Worm (Caenorhabditis elegans) whole organism, dauer: ENCODE measurements around the gene F22H10.2.

Experiments used
- unc-62 ChIP-seq: sonication (generic microtip); optimal IDR thresholded peaks from 2 replicates; lab custom pipeline; 2017; ENCODE audit warnings: missing biosample characterization, missing genetic modification reagents, missing genetic modification characterization

The F22H10.2 gene

DNA sequence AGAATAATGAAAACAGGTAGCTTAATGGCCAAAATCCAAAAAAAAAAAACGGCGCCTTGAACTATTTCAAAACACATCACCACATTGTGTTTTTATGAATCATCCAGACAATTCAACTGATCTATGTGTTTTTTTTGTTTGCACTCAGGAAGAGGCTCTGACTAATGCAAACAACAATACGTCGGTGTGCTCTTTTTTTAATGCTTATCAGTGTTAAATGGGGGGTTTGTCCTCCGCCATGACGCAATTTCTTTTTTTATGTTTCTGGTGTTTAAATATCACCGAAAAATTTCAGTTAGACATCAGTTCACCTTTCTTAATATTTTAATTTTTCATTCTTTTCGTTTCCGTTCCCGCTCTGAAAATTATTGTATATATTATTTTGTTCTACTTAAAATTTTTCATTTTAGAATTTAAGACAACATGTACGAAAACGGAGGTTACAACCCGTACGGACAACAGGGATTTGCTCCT lies at the start of gene F22H10.2:
Gene F22H10.2, plus strand, starts transcription at position 424 of the 474 bp plus-strand sequence.
- TF ChIP-seq unc-62 (GFP tag; lab: Kevin White, UChicago) = no peak

DNA sequence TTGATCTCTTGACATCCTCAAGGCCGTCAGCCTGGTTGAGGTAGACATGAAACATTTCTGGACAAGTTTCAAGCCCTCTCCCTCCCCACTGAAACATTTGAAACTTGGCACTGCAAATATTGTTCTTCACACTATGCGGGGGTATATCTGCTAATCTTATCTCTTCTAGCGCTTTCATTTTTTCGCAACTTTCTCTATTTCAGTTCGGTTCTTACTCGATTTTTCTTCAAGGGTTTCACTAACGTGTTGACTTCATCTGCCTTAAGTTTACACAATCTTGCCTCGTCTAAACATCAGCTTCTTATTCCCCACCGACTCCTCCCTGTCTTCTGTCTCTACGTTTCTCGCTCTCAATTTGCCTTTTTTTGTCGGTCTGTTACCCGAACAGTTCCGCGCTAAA lies 49.6 kb upstream of the F22H10.2 start:
- no peak for TF ChIP-seq unc-62 (GFP tag; lab: Kevin White, UChicago)

DNA sequence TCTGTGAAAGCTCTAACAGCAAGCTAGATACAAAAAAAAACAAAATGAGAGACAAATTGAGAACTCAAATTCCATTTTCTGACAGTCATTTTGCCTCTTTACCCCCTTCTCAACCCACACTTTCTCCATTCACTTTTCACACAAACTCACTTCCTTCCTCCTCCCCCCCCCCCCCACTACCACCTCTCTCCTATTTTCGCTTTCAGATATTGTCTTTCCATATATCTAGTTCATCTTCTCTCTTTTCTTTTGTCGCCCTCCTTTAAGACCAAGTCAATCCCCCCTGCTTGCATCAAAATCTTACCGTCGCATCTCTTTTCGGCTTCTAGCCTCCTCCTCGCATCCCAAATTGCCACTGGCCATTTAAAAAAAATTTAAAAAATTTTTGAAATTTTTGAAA lies 47.5 kb upstream of the F22H10.2 start:
- TF ChIP-seq unc-62 (GFP tag; lab: Kevin White, UChicago) = no peak

DNA sequence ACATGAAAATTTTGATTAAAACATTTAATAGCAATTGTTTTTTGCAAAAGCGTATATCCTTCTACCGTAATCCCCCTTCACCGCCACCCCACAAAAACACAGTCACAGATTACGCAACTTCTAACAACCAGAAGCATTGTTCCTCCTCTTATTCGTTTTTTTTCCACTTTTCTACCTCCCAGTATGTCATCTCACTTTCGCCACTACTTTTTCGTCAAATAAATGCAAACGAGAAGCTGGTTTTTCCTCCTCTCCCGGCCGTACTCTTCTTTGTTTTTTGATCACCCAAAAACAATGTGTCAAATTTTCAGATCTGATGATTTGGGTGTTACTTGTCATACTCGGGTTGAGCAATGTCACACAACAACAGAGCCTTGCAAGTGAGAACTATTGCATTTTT lies 46.3 kb upstream of the F22H10.2 start, which contains the start of gene C06G1.1:
Gene C06G1.1, plus strand, starts transcription at position 301 of the 400 bp plus-strand sequence.
- no peak for TF ChIP-seq unc-62 (GFP tag; lab: Kevin White, UChicago)

DNA sequence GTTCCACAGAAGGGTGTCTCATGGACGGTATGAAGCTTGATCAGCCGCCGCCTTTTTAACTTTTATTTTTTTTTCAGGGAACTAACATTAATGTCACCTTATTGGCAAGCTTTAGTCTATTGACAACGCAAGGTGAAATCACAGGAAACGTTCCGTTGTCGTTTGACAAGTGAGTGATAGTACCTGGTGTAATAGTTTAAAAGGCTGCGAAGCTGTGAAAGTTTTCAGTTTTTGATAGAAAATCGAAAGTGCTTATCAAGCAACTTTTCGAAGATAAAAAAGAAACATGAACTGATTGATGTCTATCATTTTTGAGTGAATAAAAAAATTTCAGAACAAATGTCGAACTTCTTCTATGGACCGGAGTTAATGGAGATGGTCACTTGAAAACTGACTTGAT lies 45.2 kb upstream of the F22H10.2 start:
- no peak for TF ChIP-seq unc-62 (GFP tag; lab: Kevin White, UChicago)

DNA sequence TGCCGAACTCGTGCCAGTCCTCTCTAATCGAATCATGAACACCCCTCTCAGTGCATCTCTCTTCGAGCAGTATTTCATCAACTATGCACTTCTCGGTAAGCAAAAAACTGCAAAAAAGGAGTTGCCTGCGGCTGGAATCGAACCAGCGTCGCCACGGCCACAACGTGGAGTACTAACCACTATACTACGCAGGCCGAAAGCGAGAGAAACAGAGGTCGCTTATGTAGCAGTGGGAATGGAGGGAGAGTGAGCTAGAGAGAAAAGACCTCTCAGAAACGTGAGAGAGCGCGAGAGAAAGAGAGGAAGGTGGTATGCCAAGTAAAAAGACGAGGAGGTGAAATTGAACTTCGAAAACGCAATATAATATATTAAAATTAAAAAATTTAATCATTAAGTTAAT lies 44.6 kb upstream of the F22H10.2 start:
- no peak for TF ChIP-seq unc-62 (GFP tag; lab: Kevin White, UChicago)

DNA sequence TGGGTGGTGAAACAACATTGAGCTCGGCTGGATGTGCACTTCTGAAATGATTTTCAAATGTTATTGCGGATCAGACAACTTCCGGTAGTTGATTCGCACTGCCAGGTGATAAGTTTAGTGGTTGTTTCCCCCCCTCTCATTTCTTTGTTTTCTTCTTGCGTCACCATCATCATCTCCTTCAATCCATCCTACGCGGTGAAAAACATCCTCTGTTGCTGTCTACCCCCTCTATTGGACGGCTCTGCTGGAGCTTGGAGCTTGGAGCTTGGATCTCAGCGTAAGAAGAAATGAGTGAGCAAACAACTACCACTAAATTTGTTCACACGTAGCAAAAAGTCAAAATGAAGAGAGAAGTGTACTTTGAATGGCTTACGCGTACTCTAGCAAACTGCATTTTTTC lies 37.7 kb upstream of the F22H10.2 start:
- no peak for TF ChIP-seq unc-62 (GFP tag; lab: Kevin White, UChicago)

DNA sequence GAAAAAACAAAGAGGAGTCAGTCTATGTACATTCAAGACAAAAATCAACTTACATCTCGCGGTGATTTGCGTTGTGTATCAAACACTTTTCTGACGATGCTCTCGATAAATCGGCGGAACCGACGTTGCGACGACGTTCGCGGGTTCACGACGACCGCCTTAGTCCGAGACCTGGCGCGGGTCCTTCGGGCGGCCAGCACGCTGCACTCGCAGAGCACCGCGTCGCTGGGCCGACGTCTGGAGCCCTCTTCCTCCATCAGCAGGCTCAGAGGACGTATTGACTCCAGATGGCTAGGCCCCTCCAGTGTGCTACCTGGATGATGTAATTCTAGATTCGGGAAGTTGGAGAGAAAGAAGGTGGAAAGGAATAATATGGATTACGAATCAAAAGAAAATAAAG lies 36.1 kb upstream of the F22H10.2 start:
- TF ChIP-seq unc-62 (GFP tag; lab: Kevin White, UChicago) = no peak

DNA sequence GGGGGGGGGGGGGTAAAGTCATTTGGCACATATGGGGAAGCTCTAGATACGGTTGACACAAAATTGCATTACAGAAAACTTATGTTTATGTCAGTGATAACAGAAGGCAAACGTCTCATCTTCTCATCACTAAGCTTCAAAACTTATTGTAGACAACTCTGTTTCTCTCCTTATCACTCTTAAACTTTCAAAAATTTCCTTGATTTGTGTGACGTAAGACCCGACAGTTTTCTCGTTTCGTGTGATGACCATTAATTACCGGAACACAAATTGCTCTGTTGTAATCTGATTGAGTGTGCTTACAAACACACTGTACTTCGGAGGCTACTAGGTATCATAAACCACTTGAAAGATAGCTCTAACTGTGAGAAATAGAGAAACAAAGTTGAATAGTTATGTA lies 34.5 kb upstream of the F22H10.2 start:
- TF ChIP-seq unc-62 (GFP tag; lab: Kevin White, UChicago) = no peak

DNA sequence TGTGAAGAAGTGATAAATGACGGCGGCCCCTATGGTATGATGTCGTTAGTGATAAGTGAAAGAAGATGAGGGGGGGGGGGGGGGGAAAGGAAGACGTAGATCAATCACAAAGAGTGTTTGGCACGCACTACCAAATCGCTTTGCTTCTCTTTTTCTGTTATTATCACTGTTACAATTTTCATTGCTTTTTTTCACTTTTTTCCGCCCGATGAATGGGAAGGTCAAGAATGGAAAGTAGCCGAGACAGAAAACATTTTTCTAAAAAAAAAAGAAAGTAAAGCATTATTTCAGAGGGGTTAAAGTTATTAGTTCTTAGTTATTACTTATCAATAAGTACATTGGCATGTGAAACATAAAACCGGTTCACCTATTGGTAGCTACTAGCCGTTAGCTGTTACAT lies 32.1 kb upstream of the F22H10.2 start:
- no peak for TF ChIP-seq unc-62 (GFP tag; lab: Kevin White, UChicago)

DNA sequence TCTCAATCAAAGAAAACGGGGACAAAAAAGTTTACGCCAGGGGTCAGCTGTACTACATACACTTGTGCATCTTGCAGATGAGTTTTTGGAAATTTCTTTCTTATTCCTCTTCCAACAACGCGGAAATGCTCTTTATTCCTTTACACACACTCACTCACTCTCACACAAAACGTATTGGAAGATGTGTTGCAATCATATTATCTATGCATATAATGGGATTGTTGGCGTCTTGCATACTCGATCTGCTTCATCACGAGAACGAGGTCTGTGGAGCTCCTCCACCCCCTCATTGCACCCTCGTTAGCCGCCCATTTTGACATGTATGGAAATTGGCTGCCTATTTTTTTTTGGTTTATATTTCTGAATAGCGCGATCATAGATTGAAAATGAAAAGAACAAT lies 30.6 kb upstream of the F22H10.2 start:
- TF ChIP-seq unc-62 (GFP tag; lab: Kevin White, UChicago) = no peak

DNA sequence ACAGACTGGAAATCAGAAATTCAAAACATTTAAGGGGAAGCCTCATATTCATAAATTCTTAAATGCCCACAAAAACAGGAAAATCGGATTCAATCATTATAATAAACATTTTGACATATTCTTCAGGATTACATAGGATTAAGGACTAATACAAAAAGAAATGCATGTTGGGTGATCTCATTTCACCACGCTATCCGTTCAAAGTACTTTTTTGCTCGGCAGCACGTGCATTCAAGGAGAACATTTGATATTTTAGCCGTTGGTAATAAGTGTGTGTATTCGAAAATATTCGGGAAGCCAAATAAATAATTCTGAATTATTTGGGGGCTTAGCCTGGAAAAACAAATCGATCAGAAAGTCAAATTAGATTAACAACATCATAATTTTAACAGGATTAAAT lies 28.7 kb upstream of the F22H10.2 start:
- TF ChIP-seq unc-62 (GFP tag; lab: Kevin White, UChicago) = no peak

DNA sequence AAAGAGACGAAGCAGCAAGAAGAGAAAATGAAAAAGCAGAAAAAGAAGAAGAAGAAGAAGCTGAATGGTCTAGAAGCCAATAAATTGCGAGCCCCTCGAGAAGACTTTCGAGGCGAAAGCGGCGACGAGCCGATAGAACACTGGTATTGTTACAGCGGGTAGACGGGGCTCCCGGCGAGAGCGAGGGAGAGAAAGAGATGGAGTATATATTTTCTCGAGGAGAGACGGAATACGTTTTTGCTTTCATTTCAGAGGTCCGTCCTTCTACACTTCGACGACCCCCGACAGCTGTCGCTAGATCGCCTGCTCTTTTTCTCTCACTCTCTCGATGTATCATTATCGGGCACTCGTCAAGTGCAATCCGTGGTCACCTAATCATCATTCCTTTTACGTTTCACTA lies 24.1 kb upstream of the F22H10.2 start:
- no peak for TF ChIP-seq unc-62 (GFP tag; lab: Kevin White, UChicago)

DNA sequence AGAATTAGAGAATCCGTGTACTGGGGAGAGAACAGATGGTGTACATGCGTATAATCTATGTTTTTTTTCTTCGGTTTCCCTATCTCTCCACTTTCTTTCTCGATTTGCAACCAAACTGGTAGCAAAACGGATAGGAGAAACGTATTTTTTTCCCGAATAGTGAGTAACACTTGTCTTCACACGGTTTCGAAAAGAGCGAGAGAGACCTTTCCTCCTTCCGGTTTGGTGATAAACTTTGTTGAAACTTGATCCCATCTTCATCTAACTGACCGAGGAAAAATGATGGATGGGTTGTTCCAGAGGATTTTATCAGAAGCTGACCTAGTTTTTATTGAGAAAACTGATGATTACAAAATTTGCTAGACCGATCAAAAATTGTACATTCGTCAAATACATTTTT lies 21.0 kb upstream of the F22H10.2 start:
- TF ChIP-seq unc-62 (GFP tag; lab: Kevin White, UChicago) = no peak

DNA sequence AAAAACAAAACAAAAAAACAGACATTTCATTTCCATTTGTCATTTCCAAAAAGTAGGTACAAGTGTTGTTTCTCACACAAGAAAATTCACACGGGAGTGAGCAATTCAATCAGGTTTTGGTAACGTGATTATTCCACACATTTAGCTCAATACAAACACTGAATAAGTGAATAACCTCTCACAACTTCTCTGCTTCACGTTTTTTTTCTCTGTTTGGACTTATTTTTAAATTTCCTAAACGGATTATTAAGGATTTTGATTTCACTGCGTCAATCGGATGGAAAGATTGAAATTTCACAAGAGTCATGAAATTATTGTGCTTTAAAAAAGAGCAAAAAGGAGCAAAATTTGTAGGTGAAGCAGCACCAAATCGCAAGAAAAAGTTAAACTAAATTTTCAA lies 19.1 kb upstream of the F22H10.2 start:
- no peak for TF ChIP-seq unc-62 (GFP tag; lab: Kevin White, UChicago)

DNA sequence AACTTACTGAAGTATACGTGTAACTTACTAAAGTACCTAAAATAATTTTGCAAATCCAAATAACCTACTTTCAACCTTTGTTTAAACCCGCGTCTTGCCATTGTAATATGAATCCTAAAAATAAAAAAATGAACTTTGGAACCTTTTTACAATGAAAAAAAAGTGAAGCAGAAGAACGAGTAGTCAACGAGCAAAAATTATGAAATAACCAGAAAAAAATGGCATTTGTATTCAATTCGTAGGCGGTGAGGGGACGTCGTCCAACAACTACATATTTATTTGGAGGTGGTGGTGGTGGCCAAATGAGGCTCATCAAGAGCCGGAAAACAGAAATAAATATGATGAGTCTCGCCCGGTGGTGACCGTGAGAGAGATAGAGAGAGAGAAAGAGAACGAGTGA lies 16.6 kb upstream of the F22H10.2 start, which contains the start of gene F43B10.1:
Gene F43B10.1, minus strand, starts transcription at position 101 of the 400 bp plus-strand sequence.
- no peak for TF ChIP-seq unc-62 (GFP tag; lab: Kevin White, UChicago)

DNA sequence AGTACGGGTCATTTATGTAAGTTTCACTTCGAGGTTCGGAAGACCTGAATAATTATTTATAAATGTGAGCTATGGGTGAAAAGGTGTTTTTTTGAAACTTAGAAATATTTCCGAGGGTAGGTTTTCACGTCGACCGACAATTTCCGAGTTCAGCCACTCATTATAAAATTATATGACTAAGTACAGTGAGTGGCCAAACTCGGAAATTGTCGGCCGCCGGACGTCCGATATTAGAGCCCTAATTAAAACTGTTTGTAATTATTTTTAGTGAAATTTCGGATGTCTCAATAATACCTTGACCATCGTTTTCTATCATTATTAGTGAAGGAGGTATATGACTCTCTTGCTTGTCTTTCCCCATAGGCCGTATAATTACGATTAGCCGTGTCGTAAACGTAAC lies 11.8 kb upstream of the F22H10.2 start:
- TF ChIP-seq unc-62 (GFP tag; lab: Kevin White, UChicago) = no peak

DNA sequence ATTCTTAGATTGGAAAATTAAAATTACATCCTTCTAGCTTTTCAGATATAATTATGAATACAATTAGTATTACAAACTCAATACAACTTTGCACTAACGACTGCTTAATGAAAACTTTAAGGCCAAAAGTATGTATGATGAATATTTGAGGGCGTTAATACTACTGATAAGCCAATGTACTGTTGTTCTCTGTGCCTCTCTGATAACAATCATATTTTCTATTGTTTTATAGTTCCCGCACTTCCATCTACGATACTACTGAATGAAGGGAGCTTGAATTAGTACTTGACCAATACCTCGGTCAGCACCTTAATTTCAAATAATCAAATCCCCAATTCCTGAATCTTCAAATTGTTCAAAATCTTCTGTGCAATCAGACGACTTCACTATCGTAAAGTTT lies 10.2 kb upstream of the F22H10.2 start:
- TF ChIP-seq unc-62 (GFP tag; lab: Kevin White, UChicago) = no peak
